Fruit fly (Drosophila melanogaster): ENCODE data around the gene Cyp4ac1.

DNA sequence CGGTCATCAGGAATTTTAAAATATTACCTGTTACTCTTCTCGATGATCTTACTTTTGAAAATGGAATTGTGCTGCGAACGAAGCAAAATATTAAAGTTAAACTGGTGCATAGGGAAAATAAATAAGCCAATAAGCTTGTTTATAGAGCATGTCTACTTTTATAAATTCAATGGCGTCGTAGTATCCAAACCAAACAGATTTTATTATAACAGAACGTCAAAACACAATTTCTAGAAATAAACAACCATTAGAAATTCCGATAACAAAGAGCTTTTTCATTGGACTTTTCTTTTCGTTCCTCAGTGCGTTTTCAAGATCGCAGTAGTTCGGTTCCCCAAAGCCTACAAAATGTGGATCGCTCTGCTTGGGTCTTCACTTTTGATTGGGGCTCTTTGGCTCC is 4.4 kb downstream of the Cyp4ac1 start, which contains the start of gene Cyp4ac3:
- TF ChIP-seq fd96Ca (GFP tag; IDR thresholded peaks at IDR 0.05) (no peak), rn (GFP tag; IDR thresholded peaks at IDR 0.05) (no peak), EcR (GFP tag; optimal IDR thresholded peaks at IDR 0.05) (no peak), Snoo (tag; optimal IDR thresholded peaks at IDR 0.05) (no peak), CG8301 (tag; optimal IDR thresholded peaks at IDR 0.05) (no peak), CG12605 (GFP tag; IDR thresholded peaks at IDR 0.05) (no peak), D1 (tag; optimal IDR thresholded peaks at IDR 0.05) (no peak), Ets98B (GFP tag; IDR thresholded peaks at IDR 0.05) (no peak), CG10348 (GFP tag; IDR thresholded peaks at IDR 0.05) (no peak), gl (tag; optimal IDR thresholded peaks at IDR 0.05) (no peak), CG14655 (GFP tag; optimal IDR thresholded peaks at IDR 0.05) (no peak), Pif1A (GFP tag; optimal IDR thresholded peaks at IDR 0.05) (no peak), CG15710 (tag; optimal IDR thresholded peaks at IDR 0.05) (no peak), Pif1B (GFP tag; optimal IDR thresholded peaks at IDR 0.05) (no peak)
